Worm (Caenorhabditis elegans): ENCODE results near the gene deg-1.

- TF ChIP-seq mdl-1 (tag; optimal IDR thresholded peaks at IDR 0.05) (no peak), nhr-77 (tag; optimal IDR thresholded peaks at IDR 0.05) (no peak), nhr-237 (tag; optimal IDR thresholded peaks at IDR 0.05) (no peak), nhr-11 (tag; optimal IDR thresholded peaks at IDR 0.05) (no peak), blmp-1 (tag; optimal IDR thresholded peaks at IDR 0.05; ENCODE audit: insufficient read depth) (no peak), ceh-16 (tag; optimal IDR thresholded peaks at IDR 0.05) (no peak), skn-1 (tag; optimal IDR thresholded peaks at IDR 0.05) (no peak), F13H6.1 (tag; optimal IDR thresholded peaks at IDR 0.05) (no peak), zag-1 (tag; optimal IDR thresholded peaks at IDR 0.05) (no peak), unc-62 (GFP tag; optimal IDR thresholded peaks at IDR 0.05) (no peak), lin-39 (tag; optimal IDR thresholded peaks at IDR 0.05) (no peak)
Observed at ce11 chrX:7724099-7724498, 28.8 kb upstream of the deg-1 start.

Data from whole organism, L2 larva.